Worm (Caenorhabditis elegans): Measurements from ENCODE around the gene Y49F6B.9.

The Y49F6B.9 gene

ce11 chrII:3518961-3519544 lies 19.9 kb upstream of the Y49F6B.9 start, which contains the start of gene clec-126 (continued):
- TF ChIP-seq unc-130 (GFP tag; optimal IDR thresholded peaks at IDR 0.05) (peak; percentile 80), hrde-1 (tag; optimal IDR thresholded peaks at IDR 0.05; ENCODE audit: borderline replicate concordance) (peak; percentile 56), lin-54 (GFP tag; optimal IDR thresholded peaks at IDR 0.05) (peak; percentile 75), T26A5.8 (tag; optimal IDR thresholded peaks at IDR 0.05) (no peak), F10E7.11 (tag; optimal IDR thresholded peaks at IDR 0.05) (no peak), lsy-27 (tag; optimal IDR thresholded peaks at IDR 0.05; ENCODE audit: borderline replicate concordance, insufficient read depth) (peak; percentile 87), dpff-1 (tag; optimal IDR thresholded peaks at IDR 0.05) (no peak), somi-1 (GFP tag; optimal IDR thresholded peaks at IDR 0.05) (peak; percentile 77), ets-4 (GFP tag; optimal IDR thresholded peaks at IDR 0.05) (peak; percentile 12), akir-1 (GFP tag; optimal IDR thresholded peaks at IDR 0.05) (no peak), ceh-40 (GFP tag; IDR thresholded peaks at IDR 0.05) (no peak), F55B11.4 (tag; optimal IDR thresholded peaks at IDR 0.05; ENCODE audit: borderline replicate concordance, insufficient read depth) (no peak), him-1 (tag; optimal IDR thresholded peaks at IDR 0.05) (peak; percentile 87), snpc-1.1 (tag; optimal IDR thresholded peaks at IDR 0.05; ENCODE audit: insufficient read depth) (peak; percentile 73), madf-10 (tag; optimal IDR thresholded peaks at IDR 0.05) (peak; percentile 87), C17E4.6 (GFP tag; IDR thresholded peaks at IDR 0.05) (0 out of 2 replicates have a peak, but pooled peaks have one; percentile 16), die-1 (tag; optimal IDR thresholded peaks at IDR 0.05) (peak; percentile 87), let-526 (GFP tag; IDR thresholded peaks at IDR 0.05) (no peak), mes-4 (tag; optimal IDR thresholded peaks at IDR 0.05) (peak; percentile 77), ztf-22 (GFP tag; optimal IDR thresholded peaks at IDR 0.05) (peak; percentile 56), mcd-1 (GFP tag; IDR thresholded peaks at IDR 0.05) (peak; percentile 84), sdz-38 (tag; optimal IDR thresholded peaks at IDR 0.05) (no peak), egl-44 (GFP tag; IDR thresholded peaks at IDR 0.05) (peak; percentile 73), F52B5.7 (tag; optimal IDR thresholded peaks at IDR 0.05) (peak; percentile 51), tbx-9 (tag; optimal IDR thresholded peaks at IDR 0.05; ENCODE audit: borderline replicate concordance) (no peak), unc-62 (GFP tag; optimal IDR thresholded peaks at IDR 0.05) (no peak), egl-18 (GFP tag; IDR thresholded peaks at IDR 0.05) (no peak), sptf-2 (GFP tag; optimal IDR thresholded peaks at IDR 0.05) (peak; percentile 28), snpc-3.4 (tag; optimal IDR thresholded peaks at IDR 0.05) (peak; percentile 62), madf-8 (GFP tag; conservative IDR thresholded peaks at IDR 0.05) (0 out of 2 replicates have a peak, but pooled peaks have one; percentile 11), let-607 (tag; optimal IDR thresholded peaks at IDR 0.05) (peak; percentile 11 to 75), ztf-3 (GFP tag; optimal IDR thresholded peaks at IDR 0.05) (no peak), repo-1 (tag; optimal IDR thresholded peaks at IDR 0.05) (peak; percentile 90), B0261.1 (tag; optimal IDR thresholded peaks at IDR 0.05) (peak; percentile 97), Y79H2A.3 (GFP tag; conservative IDR thresholded peaks at IDR 0.05) (no peak), ztf-26 (tag; optimal IDR thresholded peaks at IDR 0.05) (peak; percentile 93), ama-1 (optimal IDR thresholded peaks at IDR 0.05) (no peak), ama-1 (GFP tag; optimal IDR thresholded peaks at IDR 0.05) (peak; percentile 30 to 71), K11D2.4 (GFP tag; IDR thresholded peaks at IDR 0.05) (peak; percentile 50; the same call in 1 of the 2 replicates), aptf-3 (GFP tag; IDR thresholded peaks at IDR 0.05) (no peak), nhr-90 (tag; optimal IDR thresholded peaks at IDR 0.05) (peak; percentile 96), F57C9.4 (tag; optimal IDR thresholded peaks at IDR 0.05) (no peak), C06A6.2 (GFP tag; conservative IDR thresholded peaks at IDR 0.05) (peak; percentile 50; the same call in 1 of the 2 replicates)

All from whole organism, young adult.